Worm (Caenorhabditis elegans): ENCODE results near the gene C18B2.2.

DNA sequence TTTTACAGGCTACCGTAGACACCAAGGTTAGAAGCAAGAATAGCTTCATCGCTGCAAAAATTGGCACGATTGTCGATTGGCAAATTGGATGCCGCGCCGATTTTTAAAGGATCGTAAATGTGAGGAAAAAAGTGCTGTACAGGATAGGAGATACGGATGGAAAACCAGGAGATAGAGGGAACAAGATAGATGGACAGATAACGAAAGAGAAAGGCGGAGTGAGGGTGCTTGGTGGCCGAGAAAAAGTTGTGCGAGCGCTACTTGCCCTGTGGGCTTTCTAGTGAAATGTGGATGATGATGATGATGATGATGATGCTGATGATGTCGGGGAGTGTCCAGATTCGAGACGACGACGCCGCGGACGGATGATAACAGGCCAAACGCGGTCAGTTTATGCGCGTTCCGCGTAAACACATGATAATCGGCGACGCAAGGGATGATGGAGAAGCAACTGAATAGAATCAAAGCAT is 26.9 kb upstream of the C18B2.2 start, which contains the start of gene T27A10.6:
- TF ChIP-seq him-1 (tag; optimal IDR thresholded peaks at IDR 0.05) (no peak), dao-5 (tag; optimal IDR thresholded peaks at IDR 0.05) (no peak), W03F9.2 (tag; optimal IDR thresholded peaks at IDR 0.05) (no peak)
